Fruit fly (Drosophila melanogaster) whole organism, adult: ENCODE measurements around the gene Cadps.
A peak's percentile ranks its signal among the peaks of the same experiment; 100 is the strongest.

Experiments
- CG11617 ChIP-seq: fragments of 200-800 bp; sonication (Bioruptor generic); optimal IDR thresholded peaks from 2 replicates; lab custom pipeline; 2017; ENCODE audit warnings: mild to moderate bottlenecking, missing biosample characterization, missing genetic modification reagents, missing genetic modification characterization
- CG1620 ChIP-seq: fragments of 200-800 bp; sonication (Bioruptor generic); optimal IDR thresholded peaks from 2 replicates; lab custom pipeline; 2016; ENCODE audit warnings: missing biosample characterization, missing genetic modification characterization
- CG33017 ChIP-seq: fragments of 200-800 bp; sonication (Bioruptor generic); optimal IDR thresholded peaks from 2 replicates; lab custom pipeline; 2018; ENCODE audit warnings: missing biosample characterization, mild to moderate bottlenecking, missing genetic modification characterization, moderate library complexity
- CG5204 ChIP-seq: fragments of 200-800 bp; sonication (Bioruptor generic); optimal IDR thresholded peaks from 2 replicates; lab custom pipeline; 2016; ENCODE audit warnings: missing biosample characterization, missing genetic modification characterization
- CG7045 ChIP-seq: fragments of 200-800 bp; sonication (Bioruptor generic); optimal IDR thresholded peaks from 2 replicates; lab custom pipeline; 2017; ENCODE audit warnings: missing biosample characterization, mild to moderate bottlenecking, missing genetic modification characterization
- CG7101 ChIP-seq: fragments of 200-800 bp; sonication (Bioruptor generic); optimal IDR thresholded peaks from 2 replicates; lab custom pipeline; 2018; ENCODE audit warnings: missing biosample characterization, mild to moderate bottlenecking, missing genetic modification characterization, moderate library complexity
- kay ChIP-seq: fragments of 200-800 bp; sonication (Bioruptor generic); peaks from one replicate; lab custom pipeline; 2016; ENCODE audit warnings: missing biosample characterization, missing genetic modification characterization, borderline replicate concordance
- pad ChIP-seq: fragments of 200-800 bp; sonication (Bioruptor generic); optimal IDR thresholded peaks from 3 replicates; lab custom pipeline; 2017; ENCODE audit warnings: missing biosample characterization, missing genetic modification characterization, mild to moderate bottlenecking, moderate library complexity, missing genetic modification reagents
- toe ChIP-seq: fragments of 200-800 bp; sonication (Bioruptor generic); optimal IDR thresholded peaks from 2 replicates; lab custom pipeline; 2016; ENCODE audit warnings: missing biosample characterization, missing genetic modification characterization

- no peak for TF ChIP-seq CG5204 (GFP tag; lab: Kevin White, UChicago)
- peak; percentile 85 for TF ChIP-seq kay (GFP tag; lab: Kevin White, UChicago)
- TF ChIP-seq CG11617 (GFP tag; lab: Kevin White, UChicago), result no peak
- TF ChIP-seq pad (GFP tag; lab: Kevin White, UChicago), result no peak
- TF ChIP-seq CG33017 (tag; lab: Kevin White, UChicago), result no peak
- TF ChIP-seq toe (GFP tag; lab: Kevin White, UChicago), result no peak
- no peak for TF ChIP-seq CG7045 (GFP tag; lab: Kevin White, UChicago)
- no peak for TF ChIP-seq CG1620 (GFP tag; lab: Kevin White, UChicago)
- no peak for TF ChIP-seq CG7101 (tag; lab: Kevin White, UChicago)
These were observed 39.0 kb upstream of the Cadps start for dm6 chr4:1191630-1192029.
